Fruit fly (Drosophila melanogaster) whole organism, larva: Measurements from ENCODE around the gene CG14929.

ENCODE experiments used
- noc ChIP-seq: fragments of 200-800 bp; sonication (Bioruptor generic); optimal IDR thresholded peaks from 3 replicates; lab custom pipeline; 2019; ENCODE audit warnings: missing biosample characterization, mild to moderate bottlenecking, missing genetic modification characterization, moderate library complexity

The CG14929 gene

DNA sequence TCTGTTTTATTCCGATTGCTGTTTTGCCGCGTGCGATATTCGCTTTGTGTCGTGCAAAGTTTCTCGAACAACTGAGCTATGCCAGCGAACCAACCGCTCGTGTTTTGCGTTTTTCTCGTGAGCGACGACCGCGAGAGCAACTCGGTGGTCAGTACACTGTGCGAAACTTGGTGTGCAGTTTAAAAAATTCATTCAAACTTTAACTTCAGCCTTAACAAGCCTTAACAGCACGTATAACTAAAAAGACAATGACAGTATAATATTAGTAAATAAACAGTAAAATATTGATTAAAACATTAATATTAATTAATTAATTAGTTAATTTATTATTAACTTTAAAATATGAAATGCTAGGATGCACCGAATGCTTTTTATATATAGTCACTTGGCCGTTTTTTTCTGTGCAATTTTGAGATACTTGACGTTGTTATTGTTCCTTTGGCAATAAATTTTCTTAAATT, 8.5 kb downstream of the CG14929 start, which contains the start of gene CG31705:
Gene CG31705 (minus strand): TSS at position 77 of the 461 bp plus-strand sequence.
- TF ChIP-seq noc (tag; lab: Kevin White, UChicago) = peak; percentile 87

DNA sequence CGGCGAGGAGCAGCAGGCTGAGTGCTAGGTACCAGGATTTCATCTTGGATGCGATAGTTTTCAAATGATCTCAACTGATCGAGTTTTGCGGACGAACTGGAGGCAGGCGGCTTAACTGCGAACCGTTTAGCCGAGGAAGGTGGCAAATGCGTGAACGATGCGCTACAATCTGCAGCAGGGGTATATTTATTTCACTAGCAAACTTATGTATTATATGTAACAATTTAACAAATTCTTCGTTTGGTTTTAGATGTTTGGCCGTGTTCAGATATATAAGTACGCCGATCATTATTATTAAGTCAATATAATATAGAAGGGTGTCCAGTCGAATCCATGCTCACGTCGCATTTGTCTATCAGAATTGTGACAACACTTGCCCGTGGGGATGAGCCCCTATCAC, 11.3 kb downstream of the CG14929 start, which contains the start of gene CG31706:
Gene CG31706 (minus strand): TSS at position 101 of the 400 bp plus-strand sequence.
- no peak for TF ChIP-seq noc (tag; lab: Kevin White, UChicago)

DNA sequence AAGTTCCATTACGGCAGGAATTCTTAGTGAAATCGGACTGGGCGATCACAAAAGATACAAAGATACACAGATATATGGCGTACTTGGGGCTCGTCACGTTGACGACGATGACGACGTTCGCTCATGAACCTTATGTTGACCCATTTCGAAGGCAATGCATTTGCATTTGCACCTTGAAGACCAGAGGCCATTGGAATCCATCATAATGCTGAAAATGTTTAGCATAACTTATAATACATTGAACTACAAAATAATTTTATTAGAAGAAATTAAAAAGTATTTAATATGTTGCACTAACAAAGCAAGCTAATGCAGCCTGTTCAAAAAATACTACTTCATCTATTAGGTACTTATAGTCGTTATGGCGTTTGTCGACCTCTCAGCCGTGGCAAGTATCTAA, 11.9 kb downstream of the CG14929 start, which contains the start of gene CG34162:
Gene CG34162 (plus strand): TSS at position 301 of the 400 bp plus-strand sequence.
- TF ChIP-seq noc (tag; lab: Kevin White, UChicago) = no peak

DNA sequence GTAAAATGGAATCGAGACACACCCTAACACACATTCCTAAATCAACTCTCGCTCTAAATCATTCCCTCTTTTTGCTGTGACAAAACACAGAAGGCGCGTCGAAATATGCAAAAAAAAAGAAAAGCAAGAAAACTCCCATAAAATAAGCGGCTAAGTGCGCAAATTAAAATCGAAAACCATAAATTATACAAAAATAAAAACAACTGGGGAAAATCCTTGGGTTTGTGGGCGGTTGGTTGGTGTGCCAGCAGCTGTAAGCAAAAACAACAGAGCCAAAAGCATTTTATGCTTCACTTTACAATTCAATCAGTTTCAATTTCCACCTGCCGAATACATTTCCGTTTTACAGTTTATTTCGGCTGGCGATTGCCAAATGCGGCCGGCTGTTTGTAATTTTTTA, 16.2 kb downstream of the CG14929 start, which contains the start of gene CG43438:
Gene CG43438 (plus strand): TSS at position 301 of the 400 bp plus-strand sequence.
- TF ChIP-seq noc (tag; lab: Kevin White, UChicago) = no peak

DNA sequence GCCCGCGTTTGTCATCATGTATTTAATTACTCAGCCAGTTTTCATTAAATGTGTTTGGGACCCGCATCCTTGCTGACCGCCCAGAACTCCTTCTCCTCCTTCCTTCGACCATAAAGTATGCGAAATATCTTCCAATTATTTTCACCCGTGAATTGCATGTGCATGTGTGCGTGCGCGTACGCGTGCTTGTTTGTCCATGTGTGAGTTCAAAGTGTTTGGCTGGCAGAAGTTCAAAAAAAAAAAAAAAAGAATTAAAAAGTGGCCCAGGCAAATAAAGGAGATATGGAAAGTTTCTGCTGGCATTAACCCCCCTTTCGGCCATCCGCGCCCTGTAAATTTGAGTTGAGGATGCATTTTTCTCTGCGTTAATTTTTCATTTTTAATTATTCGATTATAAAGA, 34.2 kb downstream of the CG14929 start:
- no peak for TF ChIP-seq noc (tag; lab: Kevin White, UChicago)
